Worm (Caenorhabditis elegans) whole organism, L4/young adult: ENCODE results near the gene C35D10.10.

ENCODE experiments used
- W03F9.2 ChIP-seq: fragments of 150-350 bp; optimal IDR thresholded peaks from 2 replicates; lab custom pipeline; 2014; ENCODE audit warnings: missing biosample characterization, missing genetic modification characterization
- him-1 ChIP-seq: sonication (generic microtip); optimal IDR thresholded peaks from 2 replicates; lab custom pipeline; 2016; ENCODE audit warnings: missing genotype, missing genetic modification reagents, missing genetic modification characterization, missing compliant biosample characterization

- TF ChIP-seq him-1 (tag; lab: Kevin White, UChicago) (no peak), W03F9.2 (no peak)
Measured at ce11 chrIII:4895313-4895712, 33.7 kb upstream of the C35D10.10 start.
